Fruit fly (Drosophila melanogaster) whole organism, adult: ENCODE measurements around the gene Lrrk.

Experiments used
- CG11617 ChIP-seq: fragments of 200-800 bp; sonication (Bioruptor generic); optimal IDR thresholded peaks from 2 replicates; lab custom pipeline; 2017; ENCODE audit warnings: mild to moderate bottlenecking, missing biosample characterization, missing genetic modification reagents, missing genetic modification characterization
- CG12768 ChIP-seq: fragments of 200-800 bp; sonication (Bioruptor generic); optimal IDR thresholded peaks from 2 replicates; lab custom pipeline; 2017; ENCODE audit warnings: missing biosample characterization, missing genetic modification characterization, mild to moderate bottlenecking, moderate library complexity, missing genetic modification reagents
- CG14711 ChIP-seq: fragments of 200-800 bp; sonication (Bioruptor generic); optimal IDR thresholded peaks from 2 replicates; lab custom pipeline; 2018; ENCODE audit warnings: missing biosample characterization, mild to moderate bottlenecking, missing genetic modification characterization, moderate library complexity
- CG1620 ChIP-seq: fragments of 200-800 bp; sonication (Bioruptor generic); optimal IDR thresholded peaks from 2 replicates; lab custom pipeline; 2016; ENCODE audit warnings: missing biosample characterization, missing genetic modification characterization
- CG33017 ChIP-seq: fragments of 200-800 bp; sonication (Bioruptor generic); optimal IDR thresholded peaks from 2 replicates; lab custom pipeline; 2018; ENCODE audit warnings: missing biosample characterization, mild to moderate bottlenecking, missing genetic modification characterization, moderate library complexity
- CG5204 ChIP-seq: fragments of 200-800 bp; sonication (Bioruptor generic); optimal IDR thresholded peaks from 2 replicates; lab custom pipeline; 2016; ENCODE audit warnings: missing biosample characterization, missing genetic modification characterization
- CG7045 ChIP-seq: fragments of 200-800 bp; sonication (Bioruptor generic); optimal IDR thresholded peaks from 2 replicates; lab custom pipeline; 2017; ENCODE audit warnings: missing biosample characterization, mild to moderate bottlenecking, missing genetic modification characterization
- CG7101 ChIP-seq: fragments of 200-800 bp; sonication (Bioruptor generic); optimal IDR thresholded peaks from 2 replicates; lab custom pipeline; 2018; ENCODE audit warnings: missing biosample characterization, mild to moderate bottlenecking, missing genetic modification characterization, moderate library complexity
- Clk ChIP-seq: fragments of 200-800 bp; sonication (Bioruptor generic); optimal IDR thresholded peaks from 2 replicates; lab custom pipeline; 2017; ENCODE audit warnings: missing biosample characterization, missing genetic modification characterization
- Crg-1 ChIP-seq: fragments of 200-800 bp; sonication (Bioruptor generic); optimal IDR thresholded peaks from 2 replicates; lab custom pipeline; 2016; ENCODE audit warnings: missing biosample characterization, missing genetic modification characterization
- Hr96 ChIP-seq: fragments of 200-800 bp; sonication (Bioruptor generic); optimal IDR thresholded peaks from 2 replicates; lab custom pipeline; 2016; ENCODE audit warnings: missing biosample characterization, missing genetic modification characterization
- Mnt ChIP-seq: fragments of 200-800 bp; sonication (Bioruptor generic); optimal IDR thresholded peaks from 2 replicates; lab custom pipeline; 2016; ENCODE audit warnings: missing biosample characterization, mild to moderate bottlenecking, missing genetic modification characterization
- bab1 ChIP-seq: fragments of 200-800 bp; sonication (Bioruptor generic); optimal IDR thresholded peaks from 3 replicates; lab custom pipeline; 2019; ENCODE audit warnings: missing biosample characterization, mild to moderate bottlenecking, missing genetic modification characterization, moderate library complexity
- cic ChIP-seq: fragments of 200-800 bp; sonication (Bioruptor generic); optimal IDR thresholded peaks from 2 replicates; lab custom pipeline; 2017; ENCODE audit warnings: missing biosample characterization, mild to moderate bottlenecking, missing genetic modification characterization, moderate library complexity
- cnc ChIP-seq, 2 experiments: fragments of >200 bp; optimal IDR thresholded peaks; 2 replicates each; lab custom pipeline; 2017
- kay ChIP-seq: fragments of 200-800 bp; sonication (Bioruptor generic); peaks from one replicate; lab custom pipeline; 2016; ENCODE audit warnings: missing biosample characterization, missing genetic modification characterization, borderline replicate concordance
- ovo ChIP-seq: fragments of 200-800 bp; sonication (Bioruptor generic); optimal IDR thresholded peaks from 2 replicates; lab custom pipeline; 2016; ENCODE audit warnings: missing biosample characterization, missing genetic modification characterization
- pad ChIP-seq: fragments of 200-800 bp; sonication (Bioruptor generic); optimal IDR thresholded peaks from 3 replicates; lab custom pipeline; 2017; ENCODE audit warnings: missing biosample characterization, missing genetic modification characterization, mild to moderate bottlenecking, moderate library complexity, missing genetic modification reagents
- tj ChIP-seq: fragments of 200-800 bp; sonication (Bioruptor generic); optimal IDR thresholded peaks from 3 replicates; lab custom pipeline; 2017; ENCODE audit warnings: missing biosample characterization, mild to moderate bottlenecking, missing genetic modification characterization, moderate library complexity
- toe ChIP-seq: fragments of 200-800 bp; sonication (Bioruptor generic); optimal IDR thresholded peaks from 2 replicates; lab custom pipeline; 2016; ENCODE audit warnings: missing biosample characterization, missing genetic modification characterization

The Lrrk gene

dm6 chr3R:20634674-20635594 lies at the start of gene Lrrk, which contains the start of gene Pi3K92E:
Lrrk (plus strand) TSS chr3R:20635480.
Pi3K92E (minus strand) TSS chr3R:20634732.
- TF ChIP-seq Crg-1 (GFP tag; lab: Kevin White, UChicago) (peak; percentile 44), bab1 (GFP tag; lab: Kevin White, UChicago) (peak; percentile 77), Hr96 (no peak), CG12768 (GFP tag; lab: Kevin White, UChicago) (no peak), CG33017 (tag; lab: Kevin White, UChicago) (no peak), Mnt (GFP tag; lab: Kevin White, UChicago) (no peak), CG1620 (GFP tag; lab: Kevin White, UChicago) (peak; percentile 51), CG7101 (no peak), cic (GFP tag; lab: Kevin White, UChicago) (no peak), kay (GFP tag; lab: Kevin White, UChicago) (peak; percentile 11), CG5204 (GFP tag; lab: Kevin White, UChicago) (no peak)

DNA sequence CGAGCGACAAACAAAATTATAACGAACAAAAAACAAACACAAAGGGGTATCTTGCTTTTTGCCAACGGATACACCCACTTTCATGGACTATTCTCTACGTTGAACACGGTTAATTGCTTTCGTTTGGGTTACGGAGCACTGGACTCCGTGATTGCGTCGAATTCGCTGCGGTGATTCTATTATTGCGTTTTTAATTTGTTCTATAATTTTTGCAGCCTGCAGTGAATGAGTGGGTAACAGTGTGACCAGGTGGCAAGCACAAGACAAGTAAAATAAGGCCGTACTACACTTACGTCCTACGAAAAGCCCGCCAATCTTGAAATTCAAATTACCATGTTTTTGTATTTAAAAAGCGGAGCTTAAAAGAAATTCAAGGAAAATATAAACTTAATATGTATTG lies 49.7 kb upstream of the Lrrk start, which contains the start of gene CG16953:
TSS of gene CG16953 (minus strand) at position 268 of the 400 bp plus-strand sequence.
- no peak for TF ChIP-seq CG12768 (GFP tag; lab: Kevin White, UChicago)
- TF ChIP-seq CG5204 (GFP tag; lab: Kevin White, UChicago): no peak
- TF ChIP-seq cic (GFP tag; lab: Kevin White, UChicago): peak; percentile 59
- TF ChIP-seq Mnt (GFP tag; lab: Kevin White, UChicago): peak; percentile 19
- peak; percentile 20 for TF ChIP-seq CG33017 (tag; lab: Kevin White, UChicago)
- peak; percentile 15 for TF ChIP-seq CG14711 (tag; lab: Kevin White, UChicago)
- TF ChIP-seq CG1620 (GFP tag; lab: Kevin White, UChicago): no peak
- TF ChIP-seq CG7045 (GFP tag; lab: Kevin White, UChicago): no peak
- no peak for TF ChIP-seq CG11617
- TF ChIP-seq kay (GFP tag; lab: Kevin White, UChicago): no peak
- no peak for TF ChIP-seq Crg-1 (GFP tag; lab: Kevin White, UChicago)
- TF ChIP-seq Clk (GFP tag; lab: Kevin White, UChicago): no peak
- TF ChIP-seq tj (GFP tag; lab: Kevin White, UChicago): no peak
- no peak for TF ChIP-seq toe (GFP tag; lab: Kevin White, UChicago)
- TF ChIP-seq bab1 (GFP tag; lab: Kevin White, UChicago): peak; percentile 67
- no peak for TF ChIP-seq cnc (optimal IDR thresholded peaks at IDR 0.05; lab: Kevin White, UChicago)
- TF ChIP-seq pad (GFP tag; lab: Kevin White, UChicago): no peak
- TF ChIP-seq Hr96: no peak
- TF ChIP-seq ovo (GFP tag; lab: Kevin White, UChicago): no peak
- no peak for TF ChIP-seq CG7101

DNA sequence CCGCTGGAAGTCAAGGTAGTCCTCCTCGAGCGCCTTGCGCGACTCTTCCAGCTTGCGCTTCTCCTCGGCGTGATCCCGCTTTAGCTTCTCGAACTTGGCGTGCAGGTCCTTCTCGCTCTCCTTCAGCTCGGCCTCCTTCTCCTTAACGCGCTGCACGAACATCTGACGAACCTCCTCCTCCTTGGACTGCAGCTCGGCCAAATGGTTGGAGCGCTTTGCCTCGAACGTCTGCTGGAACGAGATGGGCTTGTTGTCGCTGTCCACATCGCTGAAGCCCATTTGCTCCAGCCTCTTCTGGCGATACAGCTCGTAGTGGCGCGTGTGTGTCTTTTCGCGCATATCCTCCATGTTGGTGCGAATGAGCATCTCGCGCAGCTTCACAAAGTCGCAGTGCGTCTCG lies 48.9 kb upstream of the Lrrk start:
- TF ChIP-seq CG1620 (GFP tag; lab: Kevin White, UChicago): no peak
- no peak for TF ChIP-seq CG33017 (tag; lab: Kevin White, UChicago)
- TF ChIP-seq Clk (GFP tag; lab: Kevin White, UChicago): no peak
- no peak for TF ChIP-seq ovo (GFP tag; lab: Kevin White, UChicago)
- TF ChIP-seq CG14711 (tag; lab: Kevin White, UChicago): no peak
- no peak for TF ChIP-seq toe (GFP tag; lab: Kevin White, UChicago)
- no peak for TF ChIP-seq bab1 (GFP tag; lab: Kevin White, UChicago)
- TF ChIP-seq Mnt (GFP tag; lab: Kevin White, UChicago): no peak
- TF ChIP-seq cnc (optimal IDR thresholded peaks at IDR 0.05; lab: Kevin White, UChicago): no peak

DNA sequence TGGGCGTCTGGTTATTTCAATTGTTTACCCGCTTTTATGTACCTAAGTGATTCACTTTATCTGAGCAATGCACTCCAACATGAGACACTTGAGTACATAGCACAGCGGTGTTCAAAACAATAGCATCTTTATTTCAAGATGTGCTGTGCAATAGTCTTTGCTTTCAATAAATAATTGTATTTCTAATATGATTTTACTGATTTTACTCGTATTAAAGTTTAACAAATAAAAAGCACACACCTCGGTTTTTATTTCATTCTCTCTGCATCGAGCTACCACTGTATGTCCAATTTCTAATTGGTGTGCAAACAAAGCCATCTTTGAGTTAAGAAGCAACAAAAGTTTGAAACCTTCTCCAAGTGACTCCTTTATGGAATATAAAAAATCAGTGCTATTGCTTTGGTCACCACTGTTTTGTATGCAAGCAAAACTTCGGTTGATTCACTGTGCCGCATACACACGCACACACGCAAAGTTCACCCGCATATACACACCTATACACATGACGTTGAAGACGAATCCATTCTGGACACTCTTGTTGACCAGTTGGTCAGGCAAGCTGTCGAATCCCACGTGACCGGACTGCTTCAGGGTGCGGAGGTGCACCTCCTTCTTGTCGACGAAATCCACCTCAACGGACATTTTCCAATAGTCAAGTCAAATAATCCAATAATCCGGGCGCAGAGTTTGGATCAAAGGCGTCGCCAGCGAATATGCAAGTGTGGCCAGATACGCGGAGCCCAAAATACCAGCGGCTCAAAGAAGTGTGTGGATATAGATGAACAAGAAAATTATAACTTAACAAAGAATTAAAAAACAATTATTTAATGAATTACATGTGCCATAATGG lies 47.4 kb upstream of the Lrrk start, which contains the start of gene Septin2:
TSS of gene Septin2 (minus strand) at position 727 of the 850 bp plus-strand sequence.
- TF ChIP-seq ovo (GFP tag; lab: Kevin White, UChicago): peak; percentile 38
- peak; percentile 55 for TF ChIP-seq pad (GFP tag; lab: Kevin White, UChicago)
- TF ChIP-seq tj (GFP tag; lab: Kevin White, UChicago): peak; percentile 57
- no peak for TF ChIP-seq CG5204 (GFP tag; lab: Kevin White, UChicago)
- TF ChIP-seq CG12768 (GFP tag; lab: Kevin White, UChicago): peak; percentile 74
- TF ChIP-seq Hr96: no peak
- TF ChIP-seq toe (GFP tag; lab: Kevin White, UChicago): no peak
- TF ChIP-seq CG11617: peak; percentile 77
- TF ChIP-seq CG33017 (tag; lab: Kevin White, UChicago): peak; percentile 73
- no peak for TF ChIP-seq kay (GFP tag; lab: Kevin White, UChicago)
- peak; percentile 74 for TF ChIP-seq CG7045 (GFP tag; lab: Kevin White, UChicago)
- TF ChIP-seq CG7101: peak; percentile 77
- TF ChIP-seq CG14711 (tag; lab: Kevin White, UChicago): peak; percentile 77
- TF ChIP-seq bab1 (GFP tag; lab: Kevin White, UChicago): peak; percentile 78
- peak; percentile 8 for TF ChIP-seq Crg-1 (GFP tag; lab: Kevin White, UChicago)
- no peak for TF ChIP-seq cnc (optimal IDR thresholded peaks at IDR 0.05; lab: Kevin White, UChicago)
- peak; percentile 33 for TF ChIP-seq cic (GFP tag; lab: Kevin White, UChicago)
- peak; percentile 75 for TF ChIP-seq Clk (GFP tag; lab: Kevin White, UChicago)
- TF ChIP-seq CG1620 (GFP tag; lab: Kevin White, UChicago): peak; percentile 54
- TF ChIP-seq Mnt (GFP tag; lab: Kevin White, UChicago): peak; percentile 45
